Fruit fly (Drosophila melanogaster): ENCODE measurements around the gene Cht11.

Gene Cht11

DNA sequence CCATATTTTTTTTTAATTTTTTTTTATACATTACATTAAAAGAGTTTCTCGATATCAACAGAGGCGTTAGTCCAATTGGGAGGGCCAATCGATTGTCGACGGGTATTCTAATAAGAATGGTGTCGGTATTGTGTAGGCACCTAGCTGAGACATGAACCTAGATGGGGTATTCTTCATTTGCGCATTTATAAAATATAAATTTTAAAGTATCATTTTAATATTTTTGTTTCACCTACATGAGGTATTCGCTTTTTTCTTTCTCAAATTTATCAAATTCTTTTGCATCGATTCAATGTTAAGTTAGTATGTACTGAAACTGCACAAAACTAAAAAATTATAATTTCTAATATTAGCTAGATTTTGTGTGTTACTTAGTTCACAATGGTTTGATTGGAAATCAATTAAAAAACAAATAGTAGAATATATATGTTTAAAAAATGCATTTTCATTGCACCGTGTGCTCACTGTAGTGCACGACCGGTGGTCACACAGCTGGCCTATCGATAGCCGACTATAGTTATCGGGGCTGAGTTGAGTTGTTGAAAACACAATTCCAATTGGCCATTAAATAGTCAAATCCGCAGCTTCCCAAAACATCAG lies 5.4 kb downstream of the Cht11 start, which contains the start of the genes CG14435 and Tmf (continued):
- TF ChIP-seq Awh (GFP tag; IDR thresholded peaks at IDR 0.05), result peak; percentile 60; the same call in 1 of the 2 replicates
- TF ChIP-seq dysf (GFP tag; IDR thresholded peaks at IDR 0.05), result peak; percentile 91
- TF ChIP-seq CG12104 (GFP tag; optimal IDR thresholded peaks at IDR 0.05), result peak; percentile 66
- peak; percentile 62 for TF ChIP-seq gfzf (GFP tag; optimal IDR thresholded peaks at IDR 0.05)
- TF ChIP-seq ttk (GFP tag; IDR thresholded peaks at IDR 0.05), result peak; percentile 76
- peak; percentile 85 for TF ChIP-seq NfI (GFP tag; optimal IDR thresholded peaks at IDR 0.05)
- TF ChIP-seq hb (GFP tag; IDR thresholded peaks at IDR 0.05; ENCODE audit: partially characterized antibody), result 0 out of 3 replicates have a peak, but pooled peaks have one; percentile 48
- peak; percentile 2 for TF ChIP-seq NK7.1 (GFP tag; optimal IDR thresholded peaks at IDR 0.05)
- peak; percentile 55 for TF ChIP-seq exex (tag; optimal IDR thresholded peaks at IDR 0.05)
- TF ChIP-seq tll (GFP tag; optimal IDR thresholded peaks at IDR 0.05), result no peak
- peak; percentile 66; the same call in 1 of the 2 replicates for TF ChIP-seq CG43689 (GFP tag; IDR thresholded peaks at IDR 0.05)
- peak; percentile 5 for TF ChIP-seq gro (GFP tag; optimal IDR thresholded peaks at IDR 0.05)
- TF ChIP-seq maf-S (GFP tag; optimal IDR thresholded peaks at IDR 0.05), result no peak
- peak; percentile 72 for TF ChIP-seq rib (GFP tag; IDR thresholded peaks at IDR 0.05)
- peak; percentile 49 for TF ChIP-seq Drgx (GFP tag; IDR thresholded peaks at IDR 0.05)
- TF ChIP-seq CG6175 (GFP tag; IDR thresholded peaks at IDR 0.05), result peak; percentile 80
- peak; percentile 77 for TF ChIP-seq nerfin-1 (tag; optimal IDR thresholded peaks at IDR 0.05)
- peak; percentile 52 for TF ChIP-seq tio (GFP tag; optimal IDR thresholded peaks at IDR 0.05)
- peak; percentile 85 for TF ChIP-seq CG7372 (GFP tag; IDR thresholded peaks at IDR 0.05)
- peak; percentile 81 for TF ChIP-seq slou (GFP tag; optimal IDR thresholded peaks at IDR 0.05)
- no peak for TF ChIP-seq CG17568 (GFP tag; optimal IDR thresholded peaks at IDR 0.05)
- peak; percentile 59; the same call in 1 of the 3 replicates for TF ChIP-seq gce (GFP tag; IDR thresholded peaks at IDR 0.05)
- TF ChIP-seq Gug (GFP tag; IDR thresholded peaks at IDR 0.05), result peak; percentile 90
- TF ChIP-seq Elba2 (GFP tag; optimal IDR thresholded peaks at IDR 0.05), result peak; percentile 57
- TF ChIP-seq klu (GFP tag; IDR thresholded peaks at IDR 0.05), result peak; percentile 87
- peak; percentile 75 for TF ChIP-seq pho (GFP tag; optimal IDR thresholded peaks at IDR 0.05)
- peak; percentile 83 for TF ChIP-seq CG18619 (GFP tag; optimal IDR thresholded peaks at IDR 0.05)
- 0 out of 3 replicates have a peak, but pooled peaks have one; percentile 43 for TF ChIP-seq knrl (GFP tag; IDR thresholded peaks at IDR 0.05; ENCODE audit: partially characterized antibody)
- TF ChIP-seq CG13624 (GFP tag; optimal IDR thresholded peaks at IDR 0.05), result peak; percentile 52
- TF ChIP-seq CG14965 (GFP tag; optimal IDR thresholded peaks at IDR 0.05; ENCODE audit: borderline replicate concordance), result no peak
- peak; percentile 90 for TF ChIP-seq NFAT (GFP tag; IDR thresholded peaks at IDR 0.05)
- TF ChIP-seq repo (GFP tag; optimal IDR thresholded peaks at IDR 0.05), result no peak
- peak; percentile 69 for TF ChIP-seq CG9437 (GFP tag; optimal IDR thresholded peaks at IDR 0.05)
- no peak for TF ChIP-seq Hand (GFP tag; optimal IDR thresholded peaks at IDR 0.05)
- peak; percentile 18 for TF ChIP-seq tx (GFP tag; optimal IDR thresholded peaks at IDR 0.05)
- TF ChIP-seq CG13296 (GFP tag; optimal IDR thresholded peaks at IDR 0.05), result peak; percentile 71
- peak; percentile 42 for TF ChIP-seq Spps (tag; optimal IDR thresholded peaks at IDR 0.05)
- TF ChIP-seq stc (GFP tag; IDR thresholded peaks at IDR 0.05), result peak; percentile 78
- no peak for TF ChIP-seq Doc2 (GFP tag; IDR thresholded peaks at IDR 0.05)
- peak; percentile 47 for TF ChIP-seq CG5180 (GFP tag; optimal IDR thresholded peaks at IDR 0.05)
- TF ChIP-seq Usf (GFP tag; optimal IDR thresholded peaks at IDR 0.05), result peak; percentile 81
- 0 out of 2 replicates have a peak, but pooled peaks have one; percentile 29 for TF ChIP-seq crol (GFP tag; IDR thresholded peaks at IDR 0.05)
- peak; percentile 90 for TF ChIP-seq CG32532 (GFP tag; IDR thresholded peaks at IDR 0.05)
- TF ChIP-seq CG2120 (GFP tag; optimal IDR thresholded peaks at IDR 0.05), result peak; percentile 87
- TF ChIP-seq insv (GFP tag; optimal IDR thresholded peaks at IDR 0.05), result peak; percentile 88 to 99
- TF ChIP-seq CG9727 (GFP tag; optimal IDR thresholded peaks at IDR 0.05), result peak; percentile 88
- peak; percentile 52 for TF ChIP-seq CG16863 (GFP tag; optimal IDR thresholded peaks at IDR 0.05)
- peak; percentile 75 for TF ChIP-seq CG7357 (GFP tag; IDR thresholded peaks at IDR 0.05)
- TF ChIP-seq Ravus (GFP tag; IDR thresholded peaks at IDR 0.05), result peak; percentile 45
- TF ChIP-seq CG2712 (tag; optimal IDR thresholded peaks at IDR 0.05), result peak; percentile 91
